Worm (Caenorhabditis elegans): ENCODE measurements around the gene ets-10.
"Not testable (repeated sequence)": the region's sequence is repeated elsewhere in the genome, so short reads cannot be mapped to it uniquely, and the experiment has no call there.

Gene ets-10

ce11 chrX:4332305-4332704, 48.3 kb downstream of the ets-10 start, which contains the start of gene C24A8.6:
Gene C24A8.6 (minus strand): TSS chrX:4332405.
- TF ChIP-seq ctbp-1 (GFP tag; IDR thresholded peaks at IDR 0.05); ces-1 (GFP tag; optimal IDR thresholded peaks at IDR 0.05); mxl-2 (GFP tag; conservative IDR thresholded peaks at IDR 0.05): not testable (repeated sequence)
